Worm (Caenorhabditis elegans) whole organism, L2 larva: ENCODE data around the gene srv-7.

Experiments used
- F13H6.1 ChIP-seq: sonication (generic microtip); optimal IDR thresholded peaks from 2 replicates; lab custom pipeline; 2016; ENCODE audit warnings: missing genetic modification characterization, missing compliant biosample characterization
- alr-1 ChIP-seq: fragments of 150-350 bp; optimal IDR thresholded peaks from 2 replicates; lab custom pipeline; 2014; ENCODE audit warnings: missing biosample characterization, missing genetic modification characterization
- ceh-82 ChIP-seq: fragments of 150-350 bp; optimal IDR thresholded peaks from 2 replicates; lab custom pipeline; 2014; ENCODE audit warnings: missing biosample characterization, missing genetic modification characterization
- mdl-1 ChIP-seq, 2 experiments: fragments of 150-350 bp in 1 of 2; sonication (generic microtip) in 1 of 2; optimal IDR thresholded peaks; 2 replicates each; lab custom pipeline; 2017; ENCODE audit warnings: missing biosample characterization in 2 of 2, missing genetic modification characterization in 2 of 2
- unc-39 ChIP-seq: fragments of 150-350 bp; optimal IDR thresholded peaks from 2 replicates; lab custom pipeline; 2014; ENCODE audit warnings: missing biosample characterization, missing genetic modification characterization
- ztf-11 ChIP-seq: sonication (generic microtip); optimal IDR thresholded peaks from 2 replicates; lab custom pipeline; 2017; ENCODE audit warnings: missing biosample characterization, missing genetic modification characterization

DNA sequence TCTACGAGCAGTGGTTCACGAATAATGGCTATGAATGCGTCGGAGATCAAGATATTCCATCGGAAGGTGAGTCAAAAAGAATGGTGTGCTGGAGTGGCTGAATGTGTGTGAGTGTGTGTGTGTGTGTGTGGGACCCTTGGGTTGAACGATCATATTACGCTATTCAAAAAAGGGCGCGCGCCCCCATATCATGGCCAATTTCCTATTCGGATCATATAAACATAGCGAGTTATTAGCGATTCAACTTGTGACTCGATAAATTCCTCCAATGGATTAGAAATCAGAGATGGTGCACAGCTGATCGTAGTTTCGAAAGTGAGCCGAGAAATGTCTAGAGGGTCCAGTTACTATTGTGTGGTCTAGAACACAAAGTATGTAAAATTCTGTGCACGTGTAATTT, at the start of gene srv-7:
- no peak for TF ChIP-seq F13H6.1 (tag; lab: Kevin White, UChicago)
- TF ChIP-seq ceh-82 (tag; lab: Kevin White, UChicago), result no peak
- no peak for TF ChIP-seq mdl-1 (tag; optimal IDR thresholded peaks at IDR 0.05; lab: Kevin White, UChicago)
- TF ChIP-seq ztf-11 (tag; lab: Kevin White, UChicago), result no peak
- no peak for TF ChIP-seq alr-1 (tag; lab: Kevin White, UChicago)
- TF ChIP-seq unc-39 (tag; lab: Kevin White, UChicago), result no peak
